Fruit fly (Drosophila melanogaster): ENCODE data around the gene mRpL28.

DNA sequence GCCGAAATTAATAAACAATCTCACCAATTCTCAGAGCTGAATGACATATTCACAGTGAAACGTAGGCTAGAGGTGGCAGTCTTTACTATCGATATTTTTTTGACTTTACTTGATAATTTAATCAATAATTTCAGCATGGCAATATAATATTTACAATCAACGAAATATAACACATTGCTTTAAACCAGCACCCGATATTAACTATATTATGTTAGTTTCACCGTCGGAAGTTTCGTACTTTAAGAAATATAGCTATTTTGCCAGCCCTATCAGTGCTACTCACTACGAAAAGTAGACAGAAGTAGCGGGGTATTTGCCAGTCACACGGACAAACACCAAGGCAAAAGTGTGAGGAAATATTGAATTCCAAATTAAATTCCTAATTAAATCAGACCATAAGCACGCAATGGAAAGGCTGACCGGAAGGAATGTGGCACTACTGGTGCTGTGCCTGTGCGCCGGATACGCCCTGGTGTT lies 37.0 kb downstream of the mRpL28 start, which contains the start of the genes CG31917, Tfb5 and SelT:
- TF ChIP-seq CTCF (optimal IDR thresholded peaks at IDR 0.05) (peak in 1 of 2 experiments; percentile 10), CG8478 (optimal IDR thresholded peaks at IDR 0.05) (no peak)

Measured in S2 (cell line).